Worm (Caenorhabditis elegans): ENCODE results near the gene mec-14.

- TF ChIP-seq med-1 (GFP tag; optimal IDR thresholded peaks at IDR 0.05; ENCODE audit: insufficient read depth) = no peak
- no peak for TF ChIP-seq klf-2 (GFP tag; conservative IDR thresholded peaks at IDR 0.05)
- TF ChIP-seq ztf-23 (GFP tag; IDR thresholded peaks at IDR 0.05) = no peak
- TF ChIP-seq flt-1 (GFP tag; IDR thresholded peaks at IDR 0.05) = no peak
- no peak for TF ChIP-seq cog-1 (tag; optimal IDR thresholded peaks at IDR 0.05)
- TF ChIP-seq T22C8.4 (GFP tag; IDR thresholded peaks at IDR 0.05) = no peak
- no peak for TF ChIP-seq ref-1 (GFP tag; conservative IDR thresholded peaks at IDR 0.05)
Measured at ce11 chrIII:7216226-7216625, 23.4 kb upstream of the mec-14 start, which contains the start of gene R151.1.
